Worm (Caenorhabditis elegans) whole organism, L4 larva: Measurements from ENCODE around the gene ufd-2.
A peak's percentile ranks its signal among the peaks of the same experiment; 100 is the strongest.

ENCODE experiments used
- D1046.2 ChIP-seq: fragments of 200-800 bp; sonication (Bioruptor generic); IDR thresholded peaks from 2 replicates; pipeline ENCODE4 v1.3.6; 2022; ENCODE audit warnings: missing genetic modification characterization, missing compliant biosample characterization
- F26F4.8 ChIP-seq: fragments of 200-800 bp; sonication (Bioruptor generic); conservative IDR thresholded peaks from 2 replicates; pipeline ENCODE4 v1.3.6; 2022; ENCODE audit warnings: missing genetic modification characterization, missing compliant biosample characterization
- R02D3.7 ChIP-seq: fragments of 150-350 bp; sonication (generic microtip); optimal IDR thresholded peaks from 3 replicates; lab custom pipeline; 2014; ENCODE audit warnings: missing biosample characterization, missing genetic modification characterization
- T26A8.4 ChIP-seq: fragments of 200-800 bp; sonication (Bioruptor generic); IDR thresholded peaks from 2 replicates; pipeline ENCODE4 v1.3.6; 2022; ENCODE audit warnings: missing genetic modification characterization, missing compliant biosample characterization
- Y105C5A.15 ChIP-seq: fragments of 200-800 bp; sonication (Bioruptor generic); IDR thresholded peaks from 2 replicates; pipeline ENCODE4 v1.3.6; 2022; ENCODE audit warnings: missing genetic modification characterization, missing compliant biosample characterization
- Y48G9A.11 ChIP-seq: fragments of 200-800 bp; sonication (Bioruptor generic); IDR thresholded peaks from 2 replicates; pipeline ENCODE4 v1.3.6; 2022; ENCODE audit warnings: missing genetic modification reagents, missing genetic modification characterization, missing compliant biosample characterization
- aly-2 ChIP-seq: sonication (generic microtip); optimal IDR thresholded peaks from 2 replicates; lab custom pipeline; 2018; ENCODE audit warnings: missing biosample characterization, missing genetic modification characterization
- arid-1 ChIP-seq: fragments of 200-800 bp; sonication (Bioruptor generic); conservative IDR thresholded peaks from 2 replicates; pipeline ENCODE4 v1.3.6; 2022; ENCODE audit warnings: missing genetic modification reagents, missing genetic modification characterization, missing compliant biosample characterization
- attf-4 ChIP-seq: sonication (generic microtip); optimal IDR thresholded peaks from 3 replicates; lab custom pipeline; 2017; ENCODE audit warnings: missing biosample characterization, missing genetic modification characterization
- ces-1 ChIP-seq: fragments of 150-350 bp; sonication (generic microtip); optimal IDR thresholded peaks from 4 replicates; lab custom pipeline; 2014; ENCODE audit warnings: missing biosample characterization, missing genetic modification reagents, missing genetic modification characterization
- cey-2 ChIP-seq: sonication (generic microtip); optimal IDR thresholded peaks from 3 replicates; lab custom pipeline; 2017; ENCODE audit warnings: missing genetic modification characterization, mild to moderate bottlenecking, missing compliant biosample characterization, antibody characterized with exemption, borderline replicate concordance; ENCODE audit not compliant: insufficient read depth
- daf-16 ChIP-seq, 3 experiments: sonication (generic microtip); optimal IDR thresholded peaks; 2 replicates each; lab custom pipeline; 2016 to 2017; ENCODE audit warnings: missing genetic modification characterization in 3 of 3, missing genetic modification reagents in 3 of 3, mild to moderate bottlenecking in 2 of 3, missing compliant biosample characterization in 2 of 3, missing biosample characterization in 1 of 3, moderate library complexity in 1 of 3
- dmd-8 ChIP-seq: fragments of 200-800 bp; sonication (Bioruptor generic); IDR thresholded peaks from 2 replicates; pipeline ENCODE4 v1.3.6; 2022; ENCODE audit warnings: missing genetic modification characterization, missing compliant biosample characterization
- dpl-1 ChIP-seq: fragments of 150-350 bp; optimal IDR thresholded peaks from 2 replicates; lab custom pipeline; 2014; ENCODE audit warnings: missing biosample characterization, missing genetic modification reagents, missing genetic modification characterization
- dve-1 ChIP-seq: sonication (generic microtip); optimal IDR thresholded peaks from 2 replicates; lab custom pipeline; 2017; ENCODE audit warnings: antibody characterized with exemption, mild to moderate bottlenecking, missing genetic modification characterization, missing compliant biosample characterization; ENCODE audit not compliant: insufficient read depth
- egl-27 ChIP-seq: sonication (generic microtip); optimal IDR thresholded peaks from 3 replicates; lab custom pipeline; 2017; ENCODE audit warnings: missing biosample characterization, missing genetic modification reagents, missing genetic modification characterization
- hmg-1.1 ChIP-seq: fragments of 200-800 bp; sonication (Bioruptor generic); IDR thresholded peaks from 2 replicates; pipeline ENCODE4 v1.3.6; 2022; ENCODE audit warnings: missing genetic modification reagents, missing genetic modification characterization, missing compliant biosample characterization
- lim-7 ChIP-seq: fragments of 200-800 bp; sonication (Bioruptor generic); IDR thresholded peaks from 2 replicates; pipeline ENCODE4 v1.3.6; 2022; ENCODE audit warnings: missing genetic modification characterization, missing compliant biosample characterization
- lin-1 ChIP-seq: fragments of 200-800 bp; sonication (Bioruptor generic); IDR thresholded peaks from 2 replicates; pipeline ENCODE4 v1.3.6; 2022; ENCODE audit warnings: missing genetic modification reagents, missing genetic modification characterization, missing compliant biosample characterization
- lin-15B ChIP-seq: fragments of 150-350 bp; sonication (generic microtip); optimal IDR thresholded peaks from 3 replicates; lab custom pipeline; 2014; ENCODE audit warnings: missing biosample characterization, missing genetic modification characterization
- lin-38 ChIP-seq: fragments of 200-800 bp; sonication (Bioruptor generic); IDR thresholded peaks from 2 replicates; pipeline ENCODE4 v1.3.6; 2022; ENCODE audit warnings: missing genetic modification reagents, missing genetic modification characterization, missing compliant biosample characterization
- lin-39 ChIP-seq: fragments of 150-350 bp; optimal IDR thresholded peaks from 2 replicates; lab custom pipeline; 2014; ENCODE audit warnings: missing biosample characterization, missing genetic modification reagents, missing genetic modification characterization
- lir-3 ChIP-seq: sonication (generic microtip); optimal IDR thresholded peaks from 2 replicates; lab custom pipeline; 2016; ENCODE audit warnings: mild to moderate bottlenecking, missing genetic modification characterization, missing compliant biosample characterization
- madf-9 ChIP-seq: fragments of 200-800 bp; sonication (Bioruptor generic); conservative IDR thresholded peaks from 2 replicates; pipeline ENCODE4 v1.3.6; 2022; ENCODE audit warnings: missing genetic modification reagents, missing genetic modification characterization, missing compliant biosample characterization
- mdl-1 ChIP-seq, 2 experiments: fragments of 150-350 bp in 1 of 2; sonication (generic microtip) in 1 of 2; optimal IDR thresholded peaks; 2 replicates each; lab custom pipeline; 2014 to 2017; ENCODE audit warnings: missing biosample characterization in 2 of 2, missing genetic modification characterization in 2 of 2
- mes-2 ChIP-seq: sonication (generic microtip); optimal IDR thresholded peaks from 2 replicates; lab custom pipeline; 2016; ENCODE audit warnings: missing genotype, mild to moderate bottlenecking, missing genetic modification characterization, missing compliant biosample characterization; ENCODE audit not compliant: poor library complexity, severe bottlenecking
- nhr-11 ChIP-seq: fragments of 150-350 bp; optimal IDR thresholded peaks from 2 replicates; lab custom pipeline; 2014; ENCODE audit warnings: missing biosample characterization, missing genetic modification characterization
- nhr-111 ChIP-seq: fragments of 200-800 bp; sonication (Bioruptor generic); optimal IDR thresholded peaks from 2 replicates; lab custom pipeline; 2018; ENCODE audit warnings: mild to moderate bottlenecking, missing genetic modification characterization, missing compliant biosample characterization
- nhr-25 ChIP-seq: sonication (generic microtip); optimal IDR thresholded peaks from 2 replicates; lab custom pipeline; 2017; ENCODE audit warnings: missing genetic modification characterization, mild to moderate bottlenecking, missing compliant biosample characterization, antibody characterized with exemption, moderate library complexity, borderline replicate concordance; ENCODE audit not compliant: insufficient read depth
- nhr-41 ChIP-seq: fragments of 200-800 bp; sonication (Bioruptor generic); IDR thresholded peaks from 2 replicates; pipeline ENCODE4 v1.3.6; 2022; ENCODE audit warnings: missing genetic modification reagents, missing genetic modification characterization, missing compliant biosample characterization
- nhr-48 ChIP-seq: sonication (generic microtip); optimal IDR thresholded peaks from 2 replicates; lab custom pipeline; 2016; ENCODE audit warnings: mild to moderate bottlenecking, missing genetic modification characterization, missing compliant biosample characterization
- nhr-6 ChIP-seq: fragments of 150-350 bp; optimal IDR thresholded peaks from 2 replicates; lab custom pipeline; 2014; ENCODE audit warnings: missing biosample characterization, missing genetic modification characterization
- nhr-77 ChIP-seq: fragments of 150-350 bp; optimal IDR thresholded peaks from 2 replicates; lab custom pipeline; 2014; ENCODE audit warnings: missing biosample characterization, missing genetic modification characterization
- php-3 ChIP-seq: fragments of 200-800 bp; sonication (Bioruptor generic); IDR thresholded peaks from 2 replicates; pipeline ENCODE4 v1.3.6; 2022; ENCODE audit warnings: missing genetic modification reagents, missing genetic modification characterization, missing compliant biosample characterization
- saeg-2 ChIP-seq: fragments of 200-800 bp; sonication (Bioruptor generic); IDR thresholded peaks from 2 replicates; pipeline ENCODE4 v1.3.6; 2022; ENCODE audit warnings: missing genetic modification reagents, missing genetic modification characterization, missing compliant biosample characterization
- sdz-12 ChIP-seq: fragments of 200-800 bp; sonication (Bioruptor generic); optimal IDR thresholded peaks from 2 replicates; lab custom pipeline; 2018; ENCODE audit warnings: mild to moderate bottlenecking, missing genetic modification characterization, missing compliant biosample characterization
- set-16 ChIP-seq: fragments of 200-800 bp; sonication (Bioruptor generic); IDR thresholded peaks from 2 replicates; pipeline ENCODE4 v1.3.6; 2022; ENCODE audit warnings: missing genetic modification reagents, missing genetic modification characterization, missing compliant biosample characterization
- skn-1 ChIP-seq: fragments of 150-350 bp; optimal IDR thresholded peaks from 2 replicates; lab custom pipeline; 2014; ENCODE audit warnings: missing biosample characterization, missing genetic modification characterization
- spr-3 ChIP-seq: fragments of 200-800 bp; sonication (Bioruptor generic); optimal IDR thresholded peaks from 2 replicates; lab custom pipeline; 2018; ENCODE audit warnings: mild to moderate bottlenecking, missing genetic modification characterization, missing compliant biosample characterization
- tag-97 ChIP-seq: fragments of 200-800 bp; sonication (Bioruptor generic); IDR thresholded peaks from 2 replicates; pipeline ENCODE4 v1.3.6; 2022; ENCODE audit warnings: missing genetic modification characterization, missing compliant biosample characterization
- unc-130 ChIP-seq: sonication (generic microtip); optimal IDR thresholded peaks from 2 replicates; lab custom pipeline; 2016; ENCODE audit warnings: missing genetic modification reagents, missing genetic modification characterization, missing compliant biosample characterization
- unc-39 ChIP-seq: sonication (generic microtip); optimal IDR thresholded peaks from 2 replicates; lab custom pipeline; 2017; ENCODE audit warnings: missing biosample characterization, missing genetic modification characterization
- zag-1 ChIP-seq: fragments of 150-350 bp; optimal IDR thresholded peaks from 2 replicates; lab custom pipeline; 2014; ENCODE audit warnings: missing biosample characterization, missing genetic modification characterization
- zfp-3 ChIP-seq: fragments of 200-800 bp; sonication (Bioruptor generic); conservative IDR thresholded peaks from 2 replicates; pipeline ENCODE4 v1.3.6; 2022; ENCODE audit warnings: missing genetic modification reagents, missing genetic modification characterization, missing compliant biosample characterization
- zip-11 ChIP-seq: fragments of 200-800 bp; sonication (Bioruptor generic); IDR thresholded peaks from 2 replicates; pipeline ENCODE4 v1.3.6; 2022; ENCODE audit warnings: missing genetic modification characterization, missing compliant biosample characterization
- ztf-7 ChIP-seq: fragments of 150-350 bp; optimal IDR thresholded peaks from 2 replicates; lab custom pipeline; 2014; ENCODE audit warnings: missing biosample characterization, missing genetic modification characterization

Gene ufd-2

ce11 chrII:8022461-8022860 lies 40.1 kb upstream of the ufd-2 start, which contains the start of gene hda-2:
Gene hda-2, minus strand, starts transcription at chrII:8022561.
- TF ChIP-seq lin-38 (GFP tag; lab: Robert Waterston, UW): 0 out of 2 replicates have a peak, but pooled peaks have one; percentile 9
- no peak for TF ChIP-seq lin-39
- TF ChIP-seq Y48G9A.11: no peak
- TF ChIP-seq daf-16 (GFP tag; optimal IDR thresholded peaks at IDR 0.05; lab: Kevin White, UChicago): no peak
- no peak for TF ChIP-seq daf-16 (tag; optimal IDR thresholded peaks at IDR 0.05; lab: Kevin White, UChicago)
- no peak for TF ChIP-seq lin-1 (GFP tag; lab: Robert Waterston, UW)

DNA sequence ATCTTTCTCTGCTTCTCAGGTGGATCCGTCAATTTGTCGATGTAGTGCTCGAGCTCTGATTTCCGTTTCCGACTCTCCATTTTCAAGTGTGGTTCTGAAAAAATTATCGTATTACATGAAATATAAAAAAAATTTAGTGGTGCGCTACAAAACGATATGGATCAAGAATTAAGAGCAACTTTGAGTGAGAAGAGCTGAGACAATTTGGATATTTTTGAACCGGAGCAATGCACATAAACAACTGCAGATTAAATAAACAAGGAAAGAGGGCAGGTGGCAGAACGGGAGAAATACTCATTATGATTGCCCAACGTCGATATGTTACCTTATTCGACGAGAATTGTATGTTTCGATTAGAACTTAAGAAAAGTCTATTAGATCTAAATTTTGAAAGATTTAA lies 34.9 kb upstream of the ufd-2 start, which contains the start of gene swsn-7:
TSS of gene swsn-7 (minus strand) at position 101 of the 400 bp plus-strand sequence.
- TF ChIP-seq madf-9 (GFP tag; lab: Robert Waterston, UW) (no peak), ztf-7 (tag; lab: Kevin White, UChicago) (no peak), unc-130 (GFP tag; lab: Kevin White, UChicago) (no peak), nhr-6 (tag; lab: Kevin White, UChicago) (no peak), T26A8.4 (no peak), nhr-11 (no peak), lim-7 (GFP tag; lab: Robert Waterston, UW) (no peak), arid-1 (GFP tag; lab: Robert Waterston, UW) (no peak), zag-1 (tag; lab: Kevin White, UChicago) (no peak), dve-1 (tag; lab: Kevin White, UChicago) (no peak), spr-3 (GFP tag; lab: Kevin White, UChicago) (no peak), php-3 (GFP tag; lab: Robert Waterston, UW) (no peak), nhr-48 (tag; lab: Kevin White, UChicago) (no peak), lir-3 (tag; lab: Kevin White, UChicago) (no peak), mes-2 (tag; lab: Kevin White, UChicago) (no peak), nhr-41 (GFP tag; lab: Robert Waterston, UW) (no peak), zip-11 (GFP tag; lab: Robert Waterston, UW) (no peak), D1046.2 (GFP tag; lab: Robert Waterston, UW) (no peak), sdz-12 (no peak), R02D3.7 (tag; lab: Kevin White, UChicago) (no peak)
- TF ChIP-seq, all 104 proteins: peak for 0

ce11 chrII:8028246-8028694 lies 34.3 kb upstream of the ufd-2 start:
- TF ChIP-seq mdl-1 (tag; optimal IDR thresholded peaks at IDR 0.05; lab: Kevin White, UChicago) (peak; percentile 52 to 81), set-16 (GFP tag; lab: Robert Waterston, UW) (peak; percentile 97), hmg-1.1 (GFP tag; lab: Robert Waterston, UW) (peak; percentile 97), lin-15B (tag; lab: Kevin White, UChicago) (peak; percentile 55), zag-1 (tag; lab: Kevin White, UChicago) (peak; percentile 6), skn-1 (tag; lab: Kevin White, UChicago) (no peak), T26A8.4 (peak; percentile 88), nhr-25 (tag; lab: Kevin White, UChicago) (peak; percentile 86), nhr-111 (no peak), dpl-1 (GFP tag; lab: Kevin White, UChicago) (peak; percentile 70), cey-2 (tag; lab: Kevin White, UChicago) (no peak), saeg-2 (GFP tag; lab: Robert Waterston, UW) (peak; percentile 84; the same call in 1 of the 2 replicates), nhr-77 (tag; lab: Kevin White, UChicago) (peak; percentile 55), sdz-12 (peak; percentile 50), nhr-6 (tag; lab: Kevin White, UChicago) (peak; percentile 43), attf-4 (tag; lab: Kevin White, UChicago) (no peak), dmd-8 (GFP tag; lab: Robert Waterston, UW) (0 out of 2 replicates have a peak, but pooled peaks have one; percentile 54), F26F4.8 (no peak), ces-1 (GFP tag; lab: Kevin White, UChicago) (no peak), unc-39 (tag; lab: Kevin White, UChicago) (no peak), Y105C5A.15 (GFP tag; lab: Robert Waterston, UW) (no peak), lim-7 (GFP tag; lab: Robert Waterston, UW) (peak; percentile 72), zfp-3 (GFP tag; lab: Robert Waterston, UW) (0 out of 2 replicates have a peak, but pooled peaks have one; percentile 60), tag-97 (no peak), egl-27 (tag; lab: Kevin White, UChicago) (no peak), spr-3 (GFP tag; lab: Kevin White, UChicago) (no peak), aly-2 (no peak)
